Worm (Caenorhabditis elegans) whole organism, young adult: ENCODE data around the gene T01D3.6.

Experiments
- B0019.2 ChIP-seq: fragments of 200-800 bp; sonication (Bioruptor generic); conservative IDR thresholded peaks from 2 replicates; pipeline ENCODE4 v1.3.6; 2022; ENCODE audit warnings: missing genetic modification reagents, missing genetic modification characterization, missing compliant biosample characterization
- B0336.3 ChIP-seq: fragments of 200-800 bp; sonication (Bioruptor generic); IDR thresholded peaks from 2 replicates; pipeline ENCODE4 v1.3.6; 2022; ENCODE audit warnings: missing genetic modification characterization, missing compliant biosample characterization
- C17E4.6 ChIP-seq: fragments of 200-800 bp; sonication (Bioruptor generic); IDR thresholded peaks from 2 replicates; pipeline ENCODE4 v1.3.6; 2022; ENCODE audit warnings: missing genetic modification reagents, missing genetic modification characterization, missing compliant biosample characterization
- D2030.7 ChIP-seq: fragments of 200-800 bp; sonication (Bioruptor generic); IDR thresholded peaks from 2 replicates; pipeline ENCODE4 v1.3.6; 2022; ENCODE audit warnings: missing genetic modification reagents, missing genetic modification characterization, missing compliant biosample characterization
- F23B12.7 ChIP-seq: sonication (generic microtip); optimal IDR thresholded peaks from 2 replicates; lab custom pipeline; 2017; ENCODE audit warnings: missing genetic modification characterization, mild to moderate bottlenecking, missing compliant biosample characterization, antibody characterized with exemption, moderate library complexity; ENCODE audit not compliant: insufficient read depth
- F49E8.2 ChIP-seq: sonication (generic microtip); optimal IDR thresholded peaks from 3 replicates; lab custom pipeline; 2017; ENCODE audit warnings: missing genetic modification characterization, mild to moderate bottlenecking, missing compliant biosample characterization, antibody characterized with exemption, moderate library complexity; ENCODE audit not compliant: insufficient read depth
- F52B5.7 ChIP-seq: sonication (generic microtip); optimal IDR thresholded peaks from 2 replicates; lab custom pipeline; 2016; ENCODE audit warnings: mild to moderate bottlenecking, missing genetic modification characterization, missing compliant biosample characterization
- K11D2.4 ChIP-seq: fragments of 200-800 bp; sonication (Bioruptor generic); IDR thresholded peaks from 2 replicates; pipeline ENCODE4 v1.3.6; 2022; ENCODE audit warnings: missing genetic modification reagents, missing genetic modification characterization, missing compliant biosample characterization
- K12H6.12 ChIP-seq: fragments of 200-800 bp; sonication (Bioruptor generic); optimal IDR thresholded peaks from 2 replicates; lab custom pipeline; 2018; ENCODE audit warnings: mild to moderate bottlenecking, missing genetic modification characterization, missing compliant biosample characterization
- T07F8.4 ChIP-seq: sonication (generic microtip); optimal IDR thresholded peaks from 2 replicates; lab custom pipeline; 2016; ENCODE audit warnings: mild to moderate bottlenecking, missing genetic modification characterization, moderate library complexity, missing compliant biosample characterization
- T26A5.8 ChIP-seq: sonication (generic microtip); optimal IDR thresholded peaks from 2 replicates; lab custom pipeline; 2016; ENCODE audit warnings: missing genetic modification characterization, missing compliant biosample characterization
- Y53G8AR.9 ChIP-seq: fragments of 200-800 bp; sonication (Bioruptor generic); conservative IDR thresholded peaks from 2 replicates; pipeline ENCODE4 v1.3.6; 2022; ENCODE audit warnings: missing genetic modification reagents, missing genetic modification characterization, missing compliant biosample characterization
- ZK185.1 ChIP-seq: sonication (generic microtip); optimal IDR thresholded peaks from 2 replicates; lab custom pipeline; 2016; ENCODE audit warnings: mild to moderate bottlenecking, missing genetic modification characterization, missing compliant biosample characterization; ENCODE audit not compliant: poor library complexity, severe bottlenecking
- aptf-3 ChIP-seq: fragments of 200-800 bp; sonication (Bioruptor generic); IDR thresholded peaks from 2 replicates; pipeline ENCODE4 v1.3.6; 2022; ENCODE audit warnings: missing genetic modification characterization, missing compliant biosample characterization
- attf-3 ChIP-seq: fragments of 200-800 bp; sonication (Bioruptor generic); conservative IDR thresholded peaks from 2 replicates; pipeline ENCODE4 v1.3.6; 2022; ENCODE audit warnings: missing genetic modification reagents, missing genetic modification characterization, missing compliant biosample characterization
- attf-5 ChIP-seq: fragments of 200-800 bp; sonication (Bioruptor generic); optimal IDR thresholded peaks from 2 replicates; lab custom pipeline; 2018; ENCODE audit warnings: mild to moderate bottlenecking, missing genetic modification characterization, missing compliant biosample characterization
- bed-2 ChIP-seq: fragments of 200-800 bp; sonication (Bioruptor generic); IDR thresholded peaks from 2 replicates; pipeline ENCODE4 v1.3.6; 2022; ENCODE audit warnings: missing genetic modification reagents, missing genetic modification characterization, missing compliant biosample characterization
- ccch-3 ChIP-seq: fragments of 200-800 bp; sonication (Bioruptor generic); optimal IDR thresholded peaks from 2 replicates; lab custom pipeline; 2018; ENCODE audit warnings: mild to moderate bottlenecking, missing genetic modification characterization, missing compliant biosample characterization
- ceh-40 ChIP-seq: fragments of 200-800 bp; sonication (Bioruptor generic); IDR thresholded peaks from 2 replicates; pipeline ENCODE4 v1.3.6; 2022; ENCODE audit warnings: missing genetic modification characterization, missing compliant biosample characterization
- ceh-79 ChIP-seq: sonication (generic microtip); optimal IDR thresholded peaks from 2 replicates; lab custom pipeline; 2017; ENCODE audit warnings: mild to moderate bottlenecking, missing genetic modification characterization, missing compliant biosample characterization
- dox-1 ChIP-seq: fragments of 200-800 bp; sonication (Bioruptor generic); IDR thresholded peaks from 2 replicates; pipeline ENCODE4 v1.3.6; 2022; ENCODE audit warnings: missing genetic modification reagents, missing genetic modification characterization, missing compliant biosample characterization
- dpff-1 ChIP-seq: sonication (generic microtip); optimal IDR thresholded peaks from 2 replicates; lab custom pipeline; 2017; ENCODE audit warnings: mild to moderate bottlenecking, missing genetic modification characterization, missing compliant biosample characterization
- egl-44 ChIP-seq: fragments of 200-800 bp; sonication (Bioruptor generic); IDR thresholded peaks from 2 replicates; pipeline ENCODE4 v1.3.6; 2022; ENCODE audit warnings: missing genetic modification reagents, missing genetic modification characterization, missing compliant biosample characterization
- fkh-3 ChIP-seq: sonication (generic microtip); optimal IDR thresholded peaks from 2 replicates; lab custom pipeline; 2016; ENCODE audit warnings: mild to moderate bottlenecking, missing genetic modification characterization, missing compliant biosample characterization
- him-1 ChIP-seq: sonication (generic microtip); optimal IDR thresholded peaks from 2 replicates; lab custom pipeline; 2016; ENCODE audit warnings: missing genotype, missing genetic modification reagents, missing genetic modification characterization, missing compliant biosample characterization
- hlh-26 ChIP-seq: fragments of 200-800 bp; sonication (Bioruptor generic); conservative IDR thresholded peaks from 2 replicates; pipeline ENCODE4 v1.3.6; 2022; ENCODE audit warnings: missing genetic modification reagents, missing genetic modification characterization, missing compliant biosample characterization
- hmg-1.2 ChIP-seq: fragments of 200-800 bp; sonication (Bioruptor generic); IDR thresholded peaks from 2 replicates; pipeline ENCODE4 v1.3.6; 2022; ENCODE audit warnings: missing genetic modification reagents, missing genetic modification characterization, missing compliant biosample characterization
- hrde-1 ChIP-seq: sonication (generic microtip); optimal IDR thresholded peaks from 2 replicates; lab custom pipeline; 2016; ENCODE audit warnings: missing genetic modification characterization, mild to moderate bottlenecking, missing compliant biosample characterization, moderate library complexity, missing genotype, missing genetic modification reagents, borderline replicate concordance
- lag-1 ChIP-seq: fragments of 200-800 bp; sonication (Bioruptor generic); IDR thresholded peaks from 2 replicates; pipeline ENCODE4 v1.3.6; 2022; ENCODE audit warnings: missing genetic modification reagents, missing genetic modification characterization, missing compliant biosample characterization
- lin-40 ChIP-seq: sonication (generic microtip); optimal IDR thresholded peaks from 2 replicates; lab custom pipeline; 2016; ENCODE audit warnings: missing genetic modification characterization, mild to moderate bottlenecking, missing compliant biosample characterization, missing genotype, missing genetic modification reagents
- lin-54 ChIP-seq: fragments of 200-800 bp; sonication (Bioruptor generic); optimal IDR thresholded peaks from 2 replicates; lab custom pipeline; 2018; ENCODE audit warnings: mild to moderate bottlenecking, missing genetic modification characterization, missing compliant biosample characterization
- lir-1 ChIP-seq: fragments of 200-800 bp; sonication (Bioruptor generic); conservative IDR thresholded peaks from 2 replicates; pipeline ENCODE4 v1.3.6; 2022; ENCODE audit warnings: missing genetic modification reagents, missing genetic modification characterization, missing compliant biosample characterization
- mel-28 ChIP-seq: sonication (generic microtip); optimal IDR thresholded peaks from 2 replicates; lab custom pipeline; 2016; ENCODE audit warnings: borderline replicate concordance, mild to moderate bottlenecking, missing genetic modification characterization, missing compliant biosample characterization
- mes-4 ChIP-seq: sonication (generic microtip); optimal IDR thresholded peaks from 2 replicates; lab custom pipeline; 2016; ENCODE audit warnings: missing genotype, missing genetic modification characterization, missing compliant biosample characterization
- nfya-1 ChIP-seq: sonication (generic microtip); optimal IDR thresholded peaks from 2 replicates; lab custom pipeline; 2017; ENCODE audit warnings: antibody characterized with exemption, missing compliant biosample characterization, missing genetic modification characterization, borderline replicate concordance; ENCODE audit not compliant: insufficient read depth
- nfya-2 ChIP-seq: fragments of 200-800 bp; sonication (Bioruptor generic); IDR thresholded peaks from 2 replicates; pipeline ENCODE4 v1.3.6; 2022; ENCODE audit warnings: missing genetic modification reagents, missing genetic modification characterization, missing compliant biosample characterization
- nhr-120 ChIP-seq: fragments of 200-800 bp; sonication (Bioruptor generic); IDR thresholded peaks from 2 replicates; pipeline ENCODE4 v1.3.6; 2022; ENCODE audit warnings: missing genetic modification characterization, missing compliant biosample characterization
- pha-4 ChIP-seq: fragments of 150-350 bp; sonication (generic microtip); optimal IDR thresholded peaks from 2 replicates; lab custom pipeline; 2014; ENCODE audit warnings: missing biosample characterization, missing genetic modification reagents, missing genetic modification characterization
- sdz-38 ChIP-seq: sonication (generic microtip); optimal IDR thresholded peaks from 2 replicates; lab custom pipeline; 2016; ENCODE audit warnings: missing genotype, missing genetic modification characterization, missing compliant biosample characterization
- sea-2 ChIP-seq: fragments of 200-800 bp; sonication (Bioruptor generic); IDR thresholded peaks from 2 replicates; pipeline ENCODE4 v1.3.6; 2022; ENCODE audit warnings: missing genetic modification characterization, missing compliant biosample characterization
- snpc-4 ChIP-seq, 5 experiments: fragments of 150-350 bp in 1 of 5; sonication (generic microtip) in 4 of 5; optimal IDR thresholded peaks; 2 replicates each; lab custom pipeline; 2014 to 2018; ENCODE audit warnings: missing genetic modification characterization in 5 of 5, missing biosample characterization in 3 of 5, antibody characterized with exemption in 2 of 5, mild to moderate bottlenecking in 2 of 5, missing compliant biosample characterization in 2 of 5, missing genotype in 2 of 5, moderate library complexity in 2 of 5, missing genetic modification reagents in 1 of 5
- tbp1 ChIP-seq: fragments of 200-800 bp; sonication (Bioruptor generic); optimal IDR thresholded peaks from 2 replicates; lab custom pipeline; 2018; ENCODE audit warnings: mild to moderate bottlenecking, missing genetic modification characterization, missing compliant biosample characterization
- tbx-9 ChIP-seq: sonication (generic microtip); optimal IDR thresholded peaks from 2 replicates; lab custom pipeline; 2016; ENCODE audit warnings: borderline replicate concordance, missing genetic modification characterization, inconsistent platforms, missing compliant biosample characterization

The T01D3.6 gene

DNA sequence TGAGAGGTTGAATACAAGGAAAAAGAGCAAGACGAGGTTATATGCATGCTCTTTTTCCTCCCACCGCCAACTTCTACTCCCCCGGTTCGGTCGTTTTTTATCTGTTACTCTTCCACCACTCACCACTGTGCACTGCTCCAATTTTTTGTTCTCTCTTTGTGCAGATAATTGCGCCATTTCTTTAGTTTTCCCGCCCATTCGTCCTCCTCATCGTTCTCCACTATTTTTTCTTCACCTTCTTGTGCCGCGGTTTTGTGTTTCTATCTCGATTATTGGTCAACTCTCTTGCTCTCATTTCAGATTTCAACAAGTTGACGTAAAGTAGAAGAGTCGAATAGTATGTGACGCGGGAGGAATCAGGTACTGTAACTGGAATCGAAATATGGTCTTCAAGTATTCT, 27.0 kb upstream of the T01D3.6 start, which contains the start of gene T01D3.1:
Gene T01D3.1, plus strand, starts transcription at position 301 of the 400 bp plus-strand sequence.
- TF ChIP-seq dpff-1 (no peak), lin-40 (tag; lab: Kevin White, UChicago) (no peak), egl-44 (GFP tag; lab: Robert Waterston, UW) (no peak), sdz-38 (tag; lab: Kevin White, UChicago) (no peak), ZK185.1 (tag; lab: Kevin White, UChicago) (no peak), attf-5 (GFP tag; lab: Kevin White, UChicago) (no peak), snpc-4 (GFP tag; optimal IDR thresholded peaks at IDR 0.05; lab: Kevin White, UChicago) (no peak), snpc-4 (tag; optimal IDR thresholded peaks at IDR 0.05; lab: Kevin White, UChicago) (no peak), bed-2 (no peak), nfya-2 (GFP tag; lab: Robert Waterston, UW) (no peak), K11D2.4 (GFP tag; lab: Robert Waterston, UW) (no peak), hlh-26 (GFP tag; lab: Robert Waterston, UW) (no peak), Y53G8AR.9 (GFP tag; lab: Robert Waterston, UW) (no peak)

DNA sequence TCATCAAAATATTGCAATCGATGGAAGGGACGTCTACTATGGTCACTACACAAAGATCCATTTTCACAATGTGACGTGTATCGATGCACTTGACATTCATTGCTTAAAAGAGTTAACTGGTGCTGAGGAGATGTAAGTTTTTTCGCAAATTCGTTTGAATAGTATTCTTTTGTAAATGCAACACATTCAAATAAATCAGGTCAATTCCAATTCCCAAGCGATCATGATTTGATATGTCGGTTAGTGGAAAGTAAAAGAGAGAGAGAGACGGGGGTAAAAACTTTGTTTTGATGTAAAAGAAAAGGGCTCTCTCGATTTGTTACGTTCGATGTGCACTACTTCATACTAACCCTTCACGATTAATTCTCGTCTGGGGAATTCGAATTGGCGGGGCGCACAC, 26.3 kb upstream of the T01D3.6 start:
- TF ChIP-seq D2030.7 (GFP tag; lab: Robert Waterston, UW) (no peak), F52B5.7 (no peak), lag-1 (GFP tag; lab: Robert Waterston, UW) (no peak), ceh-79 (tag; lab: Kevin White, UChicago) (no peak), ccch-3 (no peak), lin-54 (no peak), T26A5.8 (tag; lab: Kevin White, UChicago) (no peak), C17E4.6 (GFP tag; lab: Robert Waterston, UW) (no peak), ZK185.1 (tag; lab: Kevin White, UChicago) (no peak), B0019.2 (GFP tag; lab: Robert Waterston, UW) (no peak), Y53G8AR.9 (GFP tag; lab: Robert Waterston, UW) (no peak), lir-1 (GFP tag; lab: Robert Waterston, UW) (no peak), sea-2 (no peak), tbp1 (GFP tag; lab: Kevin White, UChicago) (no peak), T07F8.4 (tag; lab: Kevin White, UChicago) (no peak), aptf-3 (GFP tag; lab: Robert Waterston, UW) (no peak), fkh-3 (tag; lab: Kevin White, UChicago) (no peak), him-1 (tag; lab: Kevin White, UChicago) (no peak)

DNA sequence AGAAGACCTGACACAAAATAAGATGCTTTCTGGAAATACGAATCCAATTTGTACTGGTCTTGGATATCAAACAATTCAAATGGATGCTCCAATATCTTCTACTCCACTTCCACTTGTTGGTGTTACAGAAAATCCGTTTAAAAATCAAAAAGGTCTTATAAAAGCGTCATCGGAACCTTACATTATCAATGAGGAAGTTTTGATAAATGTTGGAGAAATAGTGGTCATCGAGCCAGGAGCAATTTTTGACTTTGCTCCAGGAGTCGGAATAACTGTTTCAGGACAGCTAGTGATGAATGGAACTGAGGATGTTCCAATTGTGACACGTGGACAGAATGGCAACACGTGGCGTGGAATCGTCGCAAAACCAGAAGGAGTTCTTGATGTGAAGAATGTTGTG, 22.5 kb upstream of the T01D3.6 start:
- no peak for TF ChIP-seq ceh-40 (GFP tag; lab: Robert Waterston, UW)
- TF ChIP-seq ZK185.1 (tag; lab: Kevin White, UChicago) = no peak
- TF ChIP-seq nhr-120 (GFP tag; lab: Robert Waterston, UW) = no peak
- no peak for TF ChIP-seq nfya-1 (tag; lab: Kevin White, UChicago)
- TF ChIP-seq F49E8.2 (tag; lab: Kevin White, UChicago) = no peak
- no peak for TF ChIP-seq mes-4
- TF ChIP-seq F23B12.7 (tag; lab: Kevin White, UChicago) = no peak
- TF ChIP-seq hrde-1 (tag; lab: Kevin White, UChicago) = no peak
- TF ChIP-seq B0336.3 = no peak
- no peak for TF ChIP-seq K12H6.12 (tag; lab: Kevin White, UChicago)
- TF ChIP-seq attf-3 (GFP tag; lab: Robert Waterston, UW) = no peak
- no peak for TF ChIP-seq hmg-1.2
- no peak for TF ChIP-seq dox-1
- no peak for TF ChIP-seq tbx-9
- TF ChIP-seq him-1 (tag; lab: Kevin White, UChicago) = no peak
- no peak for TF ChIP-seq mel-28 (tag; lab: Kevin White, UChicago)
- no peak for TF ChIP-seq pha-4 (tag; lab: Kevin White, UChicago)
- no peak for TF ChIP-seq aptf-3 (GFP tag; lab: Robert Waterston, UW)
- TF ChIP-seq D2030.7 (GFP tag; lab: Robert Waterston, UW) = no peak
